Fruit fly (Drosophila melanogaster): ENCODE results near the gene CG4459.

Gene CG4459

dm6 chr3R:19935777-19936125, 7.3 kb upstream of the CG4459 start:
- TF ChIP-seq CG12605 (GFP tag; IDR thresholded peaks at IDR 0.05): no peak
- no peak for TF ChIP-seq CG13204 (GFP tag; optimal IDR thresholded peaks at IDR 0.05)

- TF ChIP-seq CG17806 (tag; optimal IDR thresholded peaks at IDR 0.05) (no peak), Pif1A (GFP tag; optimal IDR thresholded peaks at IDR 0.05) (no peak), fd96Ca (GFP tag; IDR thresholded peaks at IDR 0.05) (no peak)
These were observed 6.7 kb upstream of the CG4459 start, which contains the start of gene mira for dm6 chr3R:19934840-19935776. Gene mira (minus strand): TSS chr3R:19935120.

dm6 chr3R:19932169-19932568, 3.7 kb upstream of the CG4459 start:
- TF ChIP-seq CG14655 (GFP tag; optimal IDR thresholded peaks at IDR 0.05) (no peak), CG8301 (tag; optimal IDR thresholded peaks at IDR 0.05) (no peak), Pif1A (GFP tag; optimal IDR thresholded peaks at IDR 0.05) (no peak), fd96Ca (GFP tag; IDR thresholded peaks at IDR 0.05) (no peak), CG32121 (GFP tag; IDR thresholded peaks at IDR 0.05) (no peak), CG34367 (tag; optimal IDR thresholded peaks at IDR 0.05) (no peak), CG15710 (tag; optimal IDR thresholded peaks at IDR 0.05) (no peak), CG4496 (GFP tag; IDR thresholded peaks at IDR 0.05) (no peak), Ets98B (GFP tag; IDR thresholded peaks at IDR 0.05) (no peak), CG17806 (tag; optimal IDR thresholded peaks at IDR 0.05) (no peak), Snoo (tag; optimal IDR thresholded peaks at IDR 0.05) (no peak), CG8159 (tag; optimal IDR thresholded peaks at IDR 0.05) (no peak), D1 (tag; optimal IDR thresholded peaks at IDR 0.05) (no peak), EcR (GFP tag; optimal IDR thresholded peaks at IDR 0.05) (no peak), CG9948 (tag; optimal IDR thresholded peaks at IDR 0.05) (no peak), CG10348 (GFP tag; IDR thresholded peaks at IDR 0.05) (no peak), gl (tag; optimal IDR thresholded peaks at IDR 0.05) (no peak), rn (GFP tag; IDR thresholded peaks at IDR 0.05) (no peak), CG12605 (GFP tag; IDR thresholded peaks at IDR 0.05) (no peak), Pif1B (GFP tag; optimal IDR thresholded peaks at IDR 0.05) (no peak)

DNA sequence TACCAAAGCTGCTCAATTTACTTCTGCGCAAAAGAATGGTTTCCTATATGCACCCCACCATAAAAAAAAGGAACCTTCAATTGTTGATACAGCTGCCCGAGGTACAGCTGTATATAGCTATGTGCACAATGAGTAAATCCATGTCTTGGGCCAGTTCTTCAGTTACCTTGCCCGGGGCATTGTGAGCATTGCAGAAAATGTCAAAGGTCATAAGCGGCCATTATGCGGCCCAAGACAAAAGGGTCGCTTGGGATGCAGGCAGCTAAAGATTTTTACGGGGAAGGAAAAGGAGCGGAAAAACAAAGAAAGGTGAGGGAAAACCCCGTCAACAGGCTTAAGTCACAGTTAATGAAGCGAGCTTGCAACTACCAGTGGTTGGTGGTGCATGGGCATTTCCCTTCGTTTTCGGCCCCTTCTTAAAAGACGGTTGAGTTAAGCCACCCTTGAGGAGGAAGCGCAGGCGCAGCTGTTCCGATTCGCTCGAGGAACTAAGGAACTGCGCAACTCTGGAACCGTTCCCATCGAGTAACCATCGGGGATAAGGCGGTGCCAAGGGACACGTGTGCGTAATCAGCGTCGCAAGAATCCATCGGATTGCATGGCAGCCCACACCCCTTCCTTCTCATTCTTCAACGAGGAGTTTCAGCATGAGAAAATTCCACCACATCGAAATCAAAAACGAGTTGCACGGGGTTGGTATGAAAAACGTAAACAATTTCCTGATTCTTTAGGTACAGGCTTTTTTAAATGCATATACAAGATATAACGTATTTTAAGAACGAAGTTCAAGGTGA, 2.7 kb upstream of the CG4459 start:
- TF ChIP-seq EcR (GFP tag; optimal IDR thresholded peaks at IDR 0.05): no peak
- no peak for TF ChIP-seq Snoo (tag; optimal IDR thresholded peaks at IDR 0.05)
- no peak for TF ChIP-seq Ets98B (GFP tag; IDR thresholded peaks at IDR 0.05)
- TF ChIP-seq CG34367 (tag; optimal IDR thresholded peaks at IDR 0.05): no peak
- no peak for TF ChIP-seq CG17806 (tag; optimal IDR thresholded peaks at IDR 0.05)
- TF ChIP-seq CG12605 (GFP tag; IDR thresholded peaks at IDR 0.05): no peak
- no peak for TF ChIP-seq CG10348 (GFP tag; IDR thresholded peaks at IDR 0.05)
- TF ChIP-seq fd96Ca (GFP tag; IDR thresholded peaks at IDR 0.05): no peak
- no peak for TF ChIP-seq Pif1B (GFP tag; optimal IDR thresholded peaks at IDR 0.05)
- TF ChIP-seq gl (tag; optimal IDR thresholded peaks at IDR 0.05): no peak
- TF ChIP-seq CG9948 (tag; optimal IDR thresholded peaks at IDR 0.05): no peak
- no peak for TF ChIP-seq CG4496 (GFP tag; IDR thresholded peaks at IDR 0.05)
- TF ChIP-seq CG15710 (tag; optimal IDR thresholded peaks at IDR 0.05): no peak
- TF ChIP-seq CG32121 (GFP tag; IDR thresholded peaks at IDR 0.05): no peak
- TF ChIP-seq CG13204 (GFP tag; optimal IDR thresholded peaks at IDR 0.05): no peak
- TF ChIP-seq rn (GFP tag; IDR thresholded peaks at IDR 0.05): no peak
- no peak for TF ChIP-seq Pif1A (GFP tag; optimal IDR thresholded peaks at IDR 0.05)
- no peak for TF ChIP-seq CG8159 (tag; optimal IDR thresholded peaks at IDR 0.05)
- TF ChIP-seq CG14655 (GFP tag; optimal IDR thresholded peaks at IDR 0.05): no peak

dm6 chr3R:19925271-19925670, 3.2 kb downstream of the CG4459 start, which contains the start of gene CG4462:
Gene CG4462 (minus strand): TSS chr3R:19925371.
- TF ChIP-seq CG34367 (tag; optimal IDR thresholded peaks at IDR 0.05) (no peak), rn (GFP tag; IDR thresholded peaks at IDR 0.05) (no peak)

DNA sequence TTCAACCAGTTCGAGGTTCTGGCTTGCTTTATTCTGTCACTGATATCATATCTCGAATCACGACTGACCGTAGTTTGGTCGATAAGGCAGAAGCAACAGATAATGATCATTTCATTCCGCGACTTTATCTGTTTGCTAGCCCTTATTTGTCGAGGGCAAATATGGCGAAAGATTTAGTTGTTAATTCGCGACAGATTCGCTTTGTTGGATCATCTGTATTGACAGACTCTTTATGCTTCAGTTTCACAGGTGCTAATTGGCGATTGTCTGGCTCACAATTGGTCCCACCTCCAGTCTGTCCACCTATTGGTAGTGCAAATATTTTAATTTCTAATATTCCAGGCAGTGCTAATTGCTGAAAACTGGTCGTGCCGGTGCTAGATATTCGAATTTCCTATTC, 4.1 kb downstream of the CG4459 start:
- TF ChIP-seq Pif1A (GFP tag; optimal IDR thresholded peaks at IDR 0.05) (peak; percentile 83), CG17806 (tag; optimal IDR thresholded peaks at IDR 0.05) (no peak), CG9948 (tag; optimal IDR thresholded peaks at IDR 0.05) (no peak), gl (tag; optimal IDR thresholded peaks at IDR 0.05) (peak; percentile 63), CG34367 (tag; optimal IDR thresholded peaks at IDR 0.05) (peak; percentile 41), Pif1B (GFP tag; optimal IDR thresholded peaks at IDR 0.05) (peak; percentile 77)
